Comparison of ENCODE assay signal across 6 fruit fly cellular contexts in the genomic region with DNA sequence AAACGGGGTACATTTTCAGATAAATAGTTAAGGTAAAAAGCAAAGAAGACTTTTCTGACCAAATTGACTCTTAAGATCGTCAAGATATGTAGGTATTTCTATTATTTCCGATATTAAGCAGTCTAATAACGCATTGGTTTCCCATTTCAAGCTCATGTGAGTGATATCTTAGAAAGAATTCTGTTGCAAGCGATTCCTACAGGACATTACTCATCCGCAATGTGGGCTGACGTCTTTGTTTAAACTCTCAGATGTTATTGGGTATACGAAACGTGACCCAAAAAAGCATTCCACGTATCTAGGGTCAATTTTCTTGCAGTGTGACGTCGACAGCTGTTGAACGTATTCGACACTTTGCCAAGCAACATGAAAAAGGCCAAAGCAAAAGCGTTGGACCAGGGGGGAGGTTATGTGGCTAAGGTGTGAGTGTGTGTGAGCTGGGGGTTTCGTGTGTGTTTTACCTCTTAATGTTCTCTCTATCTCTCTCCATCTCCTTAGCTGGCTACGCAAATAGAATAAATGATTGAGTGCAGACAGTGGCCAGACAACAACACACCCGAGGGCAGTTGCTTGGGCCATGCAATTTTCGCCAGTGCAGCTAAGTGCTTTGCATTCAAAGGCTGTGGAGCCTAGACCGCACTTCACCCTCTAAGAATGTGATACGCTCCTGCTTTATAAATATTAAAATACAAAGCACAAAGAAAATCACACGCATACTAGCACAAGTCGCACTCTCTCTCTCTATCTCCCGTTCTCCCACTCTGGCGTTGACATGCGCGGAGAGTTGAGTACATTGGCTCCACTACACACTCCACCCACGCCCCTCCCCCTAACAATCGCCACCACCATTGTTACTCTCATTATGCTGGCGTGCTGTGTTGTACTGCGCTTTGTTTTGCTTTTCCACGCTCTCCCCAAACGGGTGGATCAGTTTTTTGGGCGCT.
TF ChIP-seq lines count a peak whose summit lies in the region.

No protein-coding gene starts in this region.

- TF ChIP-seq CTCF in whole organism, embryonic (GFP tag; optimal IDR thresholded peaks at IDR 0.05; lab: Kevin White, UChicago), result peak; percentile 58

TF ChIP-seq in whole organism, 6 proteins besides CTCF, POLR2A, EP300 and RAD21:
- TF ChIP-seq psq (optimal IDR thresholded peaks at IDR 0.05; lab: Kevin White, UChicago) (no peak), Dll (optimal IDR thresholded peaks at IDR 0.05; lab: Kevin White, UChicago) (peak; percentile 91), EcR (GFP tag; optimal IDR thresholded peaks at IDR 0.05; lab: Kevin White, UChicago) (peak; percentile 76 to 79), CG8478 (optimal IDR thresholded peaks at IDR 0.05; lab: Kevin White, UChicago) (peak; percentile 36)

TF ChIP-seq in whole organism, adult, 20 proteins besides CTCF, POLR2A, EP300 and RAD21 (continues in another document):
- TF ChIP-seq Hr96 (GFP tag; optimal IDR thresholded peaks at IDR 0.05; lab: Kevin White, UChicago), result peak; percentile 91
- TF ChIP-seq pad (GFP tag; optimal IDR thresholded peaks at IDR 0.05; lab: Kevin White, UChicago), result peak; percentile 85
- peak; percentile 95 for TF ChIP-seq CG5204 (GFP tag; optimal IDR thresholded peaks at IDR 0.05; lab: Kevin White, UChicago)
- TF ChIP-seq cnc (optimal IDR thresholded peaks at IDR 0.05; lab: Kevin White, UChicago), result no peak
- peak; percentile 85 for TF ChIP-seq Crg-1 (GFP tag; optimal IDR thresholded peaks at IDR 0.05; lab: Kevin White, UChicago)
- peak; percentile 57 for TF ChIP-seq tj (GFP tag; optimal IDR thresholded peaks at IDR 0.05; lab: Kevin White, UChicago)
- peak; percentile 80 for TF ChIP-seq CG1620 (GFP tag; optimal IDR thresholded peaks at IDR 0.05; lab: Kevin White, UChicago)
- TF ChIP-seq CG33017 (tag; optimal IDR thresholded peaks at IDR 0.05; lab: Kevin White, UChicago), result peak; percentile 88
- TF ChIP-seq CG7101 (tag; optimal IDR thresholded peaks at IDR 0.05; lab: Kevin White, UChicago), result peak; percentile 93
- peak; percentile 94 for TF ChIP-seq kay (GFP tag; lab: Kevin White, UChicago; ENCODE audit: borderline replicate concordance)
- TF ChIP-seq CG7045 (GFP tag; optimal IDR thresholded peaks at IDR 0.05; lab: Kevin White, UChicago), result peak; percentile 83
- TF ChIP-seq CG12768 (GFP tag; optimal IDR thresholded peaks at IDR 0.05; lab: Kevin White, UChicago), result peak; percentile 97
- TF ChIP-seq CG14711 (tag; optimal IDR thresholded peaks at IDR 0.05; lab: Kevin White, UChicago), result peak; percentile 76
- peak; percentile 96 for TF ChIP-seq CG11617 (GFP tag; optimal IDR thresholded peaks at IDR 0.05; lab: Kevin White, UChicago)
- TF ChIP-seq bab1 (GFP tag; optimal IDR thresholded peaks at IDR 0.05; lab: Kevin White, UChicago), result peak; percentile 90

TF ChIP-seq in whole organism, embryonic, 481 proteins besides CTCF, POLR2A, EP300 and RAD21 (continues in another document):
- TF ChIP-seq Dp (GFP tag; optimal IDR thresholded peaks at IDR 0.05; lab: Kevin White, UChicago) (peak; percentile 19), CG2875 (GFP tag; optimal IDR thresholded peaks at IDR 0.05; lab: Kevin White, UChicago) (peak; percentile 86), CG7928 (GFP tag; optimal IDR thresholded peaks at IDR 0.05; lab: Kevin White, UChicago) (peak; percentile 70), vvl (GFP tag; IDR thresholded peaks at IDR 0.05; lab: Robert Waterston, UW) (peak; percentile 93), Nf-YB (GFP tag; optimal IDR thresholded peaks at IDR 0.05; lab: Kevin White, UChicago) (peak; percentile 84), fd64A (GFP tag; optimal IDR thresholded peaks at IDR 0.05; lab: Kevin White, UChicago) (peak; percentile 82), nau (GFP tag; optimal IDR thresholded peaks at IDR 0.05; lab: Kevin White, UChicago) (peak; percentile 97), tna (GFP tag; IDR thresholded peaks at IDR 0.05; lab: Robert Waterston, UW; ENCODE audit: partially characterized antibody) (no peak), wek (GFP tag; optimal IDR thresholded peaks at IDR 0.05; lab: Kevin White, UChicago) (peak; percentile 36), CG1792 (GFP tag; optimal IDR thresholded peaks at IDR 0.05; lab: Kevin White, UChicago) (peak; percentile 95), lilli (GFP tag; optimal IDR thresholded peaks at IDR 0.05; lab: Kevin White, UChicago) (peak; percentile 95), CG4617 (GFP tag; optimal IDR thresholded peaks at IDR 0.05; lab: Kevin White, UChicago; ENCODE audit: borderline replicate concordance) (peak; percentile 74), row (GFP tag; IDR thresholded peaks at IDR 0.05; lab: Robert Waterston, UW) (peak; percentile 92), CG11398 (GFP tag; optimal IDR thresholded peaks at IDR 0.05; lab: Kevin White, UChicago) (peak; percentile 96)

TF ChIP-seq in whole organism, prepupa, 60 proteins besides CTCF, POLR2A, EP300 and RAD21 (continues in another document):
- TF ChIP-seq CG4318 (GFP tag; optimal IDR thresholded peaks at IDR 0.05; lab: Kevin White, UChicago) (peak; percentile 95), CG15336 (GFP tag; IDR thresholded peaks at IDR 0.05; lab: Robert Waterston, UW) (peak; percentile 87), Sox102F (GFP tag; optimal IDR thresholded peaks at IDR 0.05; lab: Kevin White, UChicago) (peak; percentile 92), vri (GFP tag; optimal IDR thresholded peaks at IDR 0.05; lab: Kevin White, UChicago) (peak; percentile 72), CG1621 (tag; optimal IDR thresholded peaks at IDR 0.05; lab: Kevin White, UChicago) (peak; percentile 80), Sox15 (GFP tag; optimal IDR thresholded peaks at IDR 0.05; lab: Kevin White, UChicago) (peak; percentile 95), Eip75B (GFP tag; optimal IDR thresholded peaks at IDR 0.05; lab: Kevin White, UChicago) (peak; percentile 96), CG7368 (GFP tag; optimal IDR thresholded peaks at IDR 0.05; lab: Kevin White, UChicago) (peak; percentile 88), net (GFP tag; optimal IDR thresholded peaks at IDR 0.05; lab: Kevin White, UChicago) (peak; percentile 95), ss (GFP tag; optimal IDR thresholded peaks at IDR 0.05; lab: Kevin White, UChicago) (peak; percentile 82 to 87), Eip78C (GFP tag; lab: Kevin White, UChicago) (peak; percentile 99), CG31627 (GFP tag; optimal IDR thresholded peaks at IDR 0.05; lab: Kevin White, UChicago) (peak; percentile 96), Hr38 (GFP tag; optimal IDR thresholded peaks at IDR 0.05; lab: Kevin White, UChicago) (no peak), CG11902 (GFP tag; optimal IDR thresholded peaks at IDR 0.05; lab: Kevin White, UChicago) (peak; percentile 96), esn (GFP tag; optimal IDR thresholded peaks at IDR 0.05; lab: Kevin White, UChicago) (peak; percentile 97), CG6163 (GFP tag; IDR thresholded peaks at IDR 0.05; lab: Robert Waterston, UW) (peak; percentile 91)

TF ChIP-seq in whole organism, pupa, 21 proteins besides CTCF, POLR2A, EP300 and RAD21 (continues in another document):
- peak; percentile 91 for TF ChIP-seq D1 (tag; optimal IDR thresholded peaks at IDR 0.05; lab: Kevin White, UChicago)
- TF ChIP-seq CG8301 (tag; optimal IDR thresholded peaks at IDR 0.05; lab: Kevin White, UChicago), result peak; percentile 97
- TF ChIP-seq Pif1A (GFP tag; optimal IDR thresholded peaks at IDR 0.05; lab: Kevin White, UChicago), result peak; percentile 93
- TF ChIP-seq Ets98B (GFP tag; IDR thresholded peaks at IDR 0.05; lab: Robert Waterston, UW), result peak; percentile 96
- peak; percentile 90 for TF ChIP-seq EcR (GFP tag; optimal IDR thresholded peaks at IDR 0.05; lab: Kevin White, UChicago)
- peak; percentile 86 for TF ChIP-seq Pif1B (GFP tag; optimal IDR thresholded peaks at IDR 0.05; lab: Kevin White, UChicago)
- TF ChIP-seq fd96Ca (GFP tag; IDR thresholded peaks at IDR 0.05; lab: Robert Waterston, UW), result peak; percentile 94
- peak; percentile 46; the same call in 1 of the 2 replicates for TF ChIP-seq CG12605 (GFP tag; IDR thresholded peaks at IDR 0.05; lab: Robert Waterston, UW)
- TF ChIP-seq CG8159 (tag; optimal IDR thresholded peaks at IDR 0.05; lab: Kevin White, UChicago), result peak; percentile 95
- TF ChIP-seq CG13204 (GFP tag; optimal IDR thresholded peaks at IDR 0.05; lab: Kevin White, UChicago), result peak; percentile 80
- peak; percentile 94 for TF ChIP-seq CG15710 (tag; optimal IDR thresholded peaks at IDR 0.05; lab: Kevin White, UChicago)
- TF ChIP-seq CG17806 (tag; optimal IDR thresholded peaks at IDR 0.05; lab: Kevin White, UChicago), result peak; percentile 83
- TF ChIP-seq CG4496 (GFP tag; IDR thresholded peaks at IDR 0.05; lab: Robert Waterston, UW), result peak; percentile 94
- peak; percentile 89 for TF ChIP-seq CG32121 (GFP tag; IDR thresholded peaks at IDR 0.05; lab: Robert Waterston, UW)
- peak; percentile 90 for TF ChIP-seq Snoo (tag; optimal IDR thresholded peaks at IDR 0.05; lab: Kevin White, UChicago)
- peak; percentile 93 for TF ChIP-seq CG9948 (tag; optimal IDR thresholded peaks at IDR 0.05; lab: Kevin White, UChicago)
- peak; percentile 85 for TF ChIP-seq CG34367 (tag; optimal IDR thresholded peaks at IDR 0.05; lab: Kevin White, UChicago)

TF ChIP-seq in whole organism, wandering third instar larva, 38 proteins besides CTCF, POLR2A, EP300 and RAD21 (continues in another document):
- TF ChIP-seq CG9705 (GFP tag; optimal IDR thresholded peaks at IDR 0.05; lab: Kevin White, UChicago) (peak; percentile 89), dsf (GFP tag; optimal IDR thresholded peaks at IDR 0.05; lab: Kevin White, UChicago; ENCODE audit: borderline replicate concordance) (peak; percentile 63), sage (GFP tag; optimal IDR thresholded peaks at IDR 0.05; lab: Kevin White, UChicago) (no peak), ey (GFP tag; optimal IDR thresholded peaks at IDR 0.05; lab: Kevin White, UChicago) (peak; percentile 94), OdsH (GFP tag; optimal IDR thresholded peaks at IDR 0.05; lab: Kevin White, UChicago) (peak; percentile 91), pan (optimal IDR thresholded peaks at IDR 0.05; lab: Kevin White, UChicago) (no peak), N (GFP tag; optimal IDR thresholded peaks at IDR 0.05; lab: Kevin White, UChicago) (peak; percentile 70), br (GFP tag; optimal IDR thresholded peaks at IDR 0.05; lab: Kevin White, UChicago) (peak; percentile 92), Vsx2 (GFP tag; optimal IDR thresholded peaks at IDR 0.05; lab: Kevin White, UChicago; ENCODE audit: partially characterized antibody) (peak; percentile 92), Hr83 (GFP tag; optimal IDR thresholded peaks at IDR 0.05; lab: Kevin White, UChicago; ENCODE audit: poor library complexity, severe bottlenecking) (peak; percentile 67), CG32264 (GFP tag; optimal IDR thresholded peaks at IDR 0.05; lab: Kevin White, UChicago) (peak; percentile 73), Sp1 (GFP tag; optimal IDR thresholded peaks at IDR 0.05; lab: Kevin White, UChicago) (peak; percentile 95), dl (GFP tag; optimal IDR thresholded peaks at IDR 0.05; lab: Kevin White, UChicago; ENCODE audit: insufficient read depth in 1 of 2, partially characterized antibody in 2 of 2) (peak; percentile 88 to 91), lola (GFP tag; optimal IDR thresholded peaks at IDR 0.05; lab: Kevin White, UChicago) (no peak), foxo (GFP tag; optimal IDR thresholded peaks at IDR 0.05; lab: Kevin White, UChicago) (peak; percentile 50 to 92), woc (GFP tag; optimal IDR thresholded peaks at IDR 0.05; lab: Kevin White, UChicago) (peak; percentile 95), Jra (GFP tag; optimal IDR thresholded peaks at IDR 0.05; lab: Kevin White, UChicago) (peak; percentile 78)
